Worm (Caenorhabditis elegans) whole organism, dauer: ENCODE results near the gene C14C10.2.

Source experiments
- unc-62 ChIP-seq: sonication (generic microtip); optimal IDR thresholded peaks from 2 replicates; lab custom pipeline; 2017; ENCODE audit warnings: missing biosample characterization, missing genetic modification reagents, missing genetic modification characterization

C14C10.2 gene

DNA sequence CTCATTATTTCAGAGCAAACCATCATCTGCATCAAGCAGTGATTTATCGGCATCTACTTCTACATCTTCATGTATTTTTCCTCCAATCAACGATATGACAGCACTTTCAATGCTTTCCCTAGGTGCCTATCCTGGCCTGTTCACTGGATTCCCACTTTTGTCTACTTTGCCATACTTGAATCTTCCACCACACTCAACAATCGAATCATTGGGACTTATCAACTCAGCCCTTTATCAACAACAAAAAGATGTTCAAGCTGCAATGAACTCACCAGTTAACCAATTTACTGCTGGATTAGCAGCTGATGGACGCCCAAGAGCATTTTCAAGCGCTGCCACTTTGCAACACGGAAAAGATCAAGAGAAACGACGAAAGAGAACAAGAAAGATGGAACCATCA is 51.1 kb downstream of the C14C10.2 start:
- TF ChIP-seq unc-62 (GFP tag; lab: Kevin White, UChicago) = no peak
